Fruit fly (Drosophila melanogaster) ovary, adult (tissue): Measurements from ENCODE around the gene CG12986.

ENCODE experiments used
- CG17801 ChIP-seq: fragments of 200-800 bp; optimal IDR thresholded peaks from 2 replicates; lab custom pipeline; 2019; ENCODE audit warnings: missing biosample characterization, mild to moderate bottlenecking, missing genetic modification characterization, moderate library complexity; ENCODE audit not compliant: partially characterized antibody

Gene CG12986

dm6 chrX:17832163-17833014 lies 12.9 kb upstream of the CG12986 start:
- TF ChIP-seq CG17801: peak; percentile 21

dm6 chrX:17830644-17831043 lies 11.2 kb upstream of the CG12986 start, which contains the start of gene CG6398:
CG6398 (plus strand) TSS chrX:17830828.
- TF ChIP-seq CG17801: no peak

- TF ChIP-seq CG17801: no peak
Observed at dm6 chrX:17830211-17830616, 10.7 kb upstream of the CG12986 start.

dm6 chrX:17829083-17829997 lies 9.9 kb upstream of the CG12986 start:
- peak; percentile 87 for TF ChIP-seq CG17801

- no peak for TF ChIP-seq CG17801
Observed at dm6 chrX:17828298-17829033, 9.0 kb upstream of the CG12986 start.

dm6 chrX:17826807-17827703 lies 7.6 kb upstream of the CG12986 start, which contains the start of gene Socs16D:
Socs16D (minus strand) TSS chrX:17827564.
- TF ChIP-seq CG17801: peak; percentile 61

dm6 chrX:17821466-17821865 lies 2.0 kb upstream of the CG12986 start:
- TF ChIP-seq CG17801: no peak

- TF ChIP-seq CG17801: no peak
Observed at dm6 chrX:17820252-17820651, 767 bp upstream of the CG12986 start.

dm6 chrX:17816437-17816836 lies 3.0 kb downstream of the CG12986 start:
- no peak for TF ChIP-seq CG17801

- no peak for TF ChIP-seq CG17801
Observed at dm6 chrX:17814783-17815182, 4.7 kb downstream of the CG12986 start.

- no peak for TF ChIP-seq CG17801
Observed at dm6 chrX:17812193-17812592, 7.3 kb downstream of the CG12986 start.

dm6 chrX:17806973-17807372 lies 12.5 kb downstream of the CG12986 start:
- TF ChIP-seq CG17801: no peak

dm6 chrX:17806335-17806734 lies 13.2 kb downstream of the CG12986 start:
- no peak for TF ChIP-seq CG17801

- TF ChIP-seq CG17801: no peak
Observed at dm6 chrX:17804048-17804447, 15.4 kb downstream of the CG12986 start.

- no peak for TF ChIP-seq CG17801
Observed at dm6 chrX:17802353-17803121, 16.9 kb downstream of the CG12986 start.
